Worm (Caenorhabditis elegans) whole organism, L1 larva: Measurements from ENCODE around the gene gpc-1.

Experiments
- C04F5.9 ChIP-seq: sonication (generic microtip); optimal IDR thresholded peaks from 2 replicates; lab custom pipeline; 2016; ENCODE audit warnings: missing genetic modification characterization, missing compliant biosample characterization
- C16A3.4 ChIP-seq: fragments of 150-350 bp; optimal IDR thresholded peaks from 2 replicates; lab custom pipeline; 2014; ENCODE audit warnings: missing biosample characterization, missing genetic modification characterization
- C34B4.2 ChIP-seq: sonication (generic microtip); optimal IDR thresholded peaks from 2 replicates; lab custom pipeline; 2017; ENCODE audit warnings: mild to moderate bottlenecking, missing genetic modification characterization, missing compliant biosample characterization
- F16B12.6 ChIP-seq: fragments of 150-350 bp; optimal IDR thresholded peaks from 2 replicates; lab custom pipeline; 2014; ENCODE audit warnings: missing biosample characterization, missing genetic modification characterization
- aly-2 ChIP-seq: fragments of 150-350 bp; optimal IDR thresholded peaks from 2 replicates; lab custom pipeline; 2014; ENCODE audit warnings: missing biosample characterization, missing genetic modification characterization
- ama-1 ChIP-seq: fragments of 150-350 bp; optimal IDR thresholded peaks from 2 replicates; lab custom pipeline; 2014
- blmp-1 ChIP-seq: fragments of 150-350 bp; optimal IDR thresholded peaks from 2 replicates; lab custom pipeline; 2014; ENCODE audit warnings: missing biosample characterization, missing genetic modification characterization
- ceh-90 ChIP-seq: sonication (generic microtip); optimal IDR thresholded peaks from 2 replicates; lab custom pipeline; 2016; ENCODE audit warnings: missing genetic modification characterization, missing compliant biosample characterization
- dpl-1 ChIP-seq, 3 experiments: fragments of 150-350 bp in 2 of 3; sonication (generic microtip) in 1 of 3; optimal IDR thresholded peaks; 2 replicates each; lab custom pipeline; 2014 to 2017; ENCODE audit warnings: missing biosample characterization in 3 of 3, missing genetic modification characterization in 3 of 3, missing genetic modification reagents in 3 of 3
- dsc-1 ChIP-seq: sonication (generic microtip); optimal IDR thresholded peaks from 2 replicates; lab custom pipeline; 2016; ENCODE audit warnings: mild to moderate bottlenecking, missing genetic modification characterization, missing compliant biosample characterization
- efl-3 ChIP-seq: fragments of 200-800 bp; sonication (Bioruptor generic); optimal IDR thresholded peaks from 2 replicates; lab custom pipeline; 2018; ENCODE audit warnings: mild to moderate bottlenecking, missing genetic modification characterization, missing compliant biosample characterization
- egl-13 ChIP-seq: sonication (generic microtip); optimal IDR thresholded peaks from 2 replicates; lab custom pipeline; 2016; ENCODE audit warnings: missing genotype, missing genetic modification reagents, missing genetic modification characterization, missing compliant biosample characterization
- egl-27 ChIP-seq, 2 experiments: fragments of 150-350 bp in 1 of 2; sonication (generic microtip); optimal IDR thresholded peaks; 3 replicates each; lab custom pipeline; 2017 to 2018; ENCODE audit warnings: missing biosample characterization in 2 of 2, missing genetic modification characterization in 2 of 2, missing genetic modification reagents in 2 of 2
- elt-2 ChIP-seq: sonication (generic microtip); optimal IDR thresholded peaks from 2 replicates; lab custom pipeline; 2016; ENCODE audit warnings: missing genetic modification characterization, mild to moderate bottlenecking, inconsistent platforms, missing compliant biosample characterization, missing genetic modification reagents
- elt-3 ChIP-seq, 6 experiments: fragments of 150-350 bp in 1 of 6; sonication (generic microtip); optimal IDR thresholded peaks; 2 replicates each; lab custom pipeline; 2017 to 2018; ENCODE audit warnings: missing biosample characterization in 6 of 6, missing genetic modification characterization in 6 of 6, inconsistent platforms in 1 of 6
- ets-5 ChIP-seq: fragments of 200-800 bp; sonication (Bioruptor generic); IDR thresholded peaks from 2 replicates; pipeline ENCODE4 v1.3.6; 2022; ENCODE audit warnings: missing genetic modification characterization, missing compliant biosample characterization
- fkh-4 ChIP-seq: sonication (generic microtip); optimal IDR thresholded peaks from 2 replicates; lab custom pipeline; 2016; ENCODE audit warnings: missing compliant biosample characterization, missing genetic modification characterization, borderline replicate concordance
- fos-1 ChIP-seq: fragments of 150-350 bp; optimal IDR thresholded peaks from 2 replicates; lab custom pipeline; 2014; ENCODE audit warnings: missing biosample characterization, missing genetic modification characterization
- grh-1 ChIP-seq: fragments of 200-800 bp; sonication (Bioruptor generic); IDR thresholded peaks from 2 replicates; pipeline ENCODE4 v1.3.6; 2022; ENCODE audit warnings: missing genetic modification reagents, missing genetic modification characterization, missing compliant biosample characterization
- hlh-17 ChIP-seq: fragments of 200-800 bp; sonication (Bioruptor generic); optimal IDR thresholded peaks from 2 replicates; lab custom pipeline; 2018; ENCODE audit warnings: missing genetic modification characterization, mild to moderate bottlenecking, missing compliant biosample characterization, moderate library complexity, borderline replicate concordance
- hpl-2 ChIP-seq: fragments of 150-350 bp; optimal IDR thresholded peaks from 2 replicates; lab custom pipeline; 2014; ENCODE audit warnings: missing biosample characterization, missing genetic modification reagents, missing genetic modification characterization
- isw-1 ChIP-seq: fragments of 200-800 bp; sonication (Bioruptor generic); IDR thresholded peaks from 2 replicates; pipeline ENCODE4 v1.3.6; 2022; ENCODE audit warnings: missing genetic modification characterization, missing compliant biosample characterization
- jun-1 ChIP-seq: fragments of 150-350 bp; optimal IDR thresholded peaks from 2 replicates; lab custom pipeline; 2014; ENCODE audit warnings: missing biosample characterization, missing genetic modification reagents, missing genetic modification characterization
- lin-14 ChIP-seq: fragments of 200-800 bp; sonication (Bioruptor generic); optimal IDR thresholded peaks from 2 replicates; lab custom pipeline; 2018; ENCODE audit warnings: mild to moderate bottlenecking, missing genetic modification characterization, moderate library complexity, missing compliant biosample characterization
- lin-39 ChIP-seq: fragments of 150-350 bp; optimal IDR thresholded peaks from 2 replicates; lab custom pipeline; 2014; ENCODE audit warnings: missing biosample characterization, missing genetic modification reagents, missing genetic modification characterization
- lsy-2 ChIP-seq, 2 experiments: fragments of 150-350 bp; optimal IDR thresholded peaks; 2 replicates each; lab custom pipeline; 2014; ENCODE audit warnings: missing biosample characterization in 2 of 2, missing genetic modification characterization in 2 of 2
- mdl-1 ChIP-seq, 2 experiments: fragments of 150-350 bp; optimal IDR thresholded peaks; 2 replicates each; lab custom pipeline; 2014 to 2017; ENCODE audit warnings: missing biosample characterization in 2 of 2, missing genetic modification characterization in 2 of 2, inconsistent platforms in 1 of 2
- mep-1 ChIP-seq: fragments of 150-350 bp; optimal IDR thresholded peaks from 2 replicates; lab custom pipeline; 2014; ENCODE audit warnings: missing biosample characterization, missing genetic modification characterization
- nhr-47 ChIP-seq: sonication (generic microtip); optimal IDR thresholded peaks from 2 replicates; lab custom pipeline; 2016; ENCODE audit warnings: mild to moderate bottlenecking, missing genetic modification characterization, moderate library complexity, missing compliant biosample characterization
- nhr-71 ChIP-seq: sonication (generic microtip); optimal IDR thresholded peaks from 2 replicates; lab custom pipeline; 2016; ENCODE audit warnings: mild to moderate bottlenecking, missing genetic modification characterization, moderate library complexity, missing compliant biosample characterization
- nhr-76 ChIP-seq: sonication (generic microtip); optimal IDR thresholded peaks from 2 replicates; lab custom pipeline; 2017; ENCODE audit warnings: missing biosample characterization, missing genetic modification characterization
- nhr-77 ChIP-seq: fragments of 150-350 bp; optimal IDR thresholded peaks from 2 replicates; lab custom pipeline; 2014; ENCODE audit warnings: missing biosample characterization, missing genetic modification characterization
- nhr-85 ChIP-seq: sonication (generic microtip); peaks from one replicate; lab custom pipeline; 2016; ENCODE audit warnings: missing genetic modification characterization, inconsistent platforms, missing compliant biosample characterization
- nhr-90 ChIP-seq: sonication (generic microtip); optimal IDR thresholded peaks from 2 replicates; lab custom pipeline; 2016; ENCODE audit warnings: mild to moderate bottlenecking, missing genetic modification characterization, missing compliant biosample characterization; ENCODE audit not compliant: poor library complexity
- pag-3 ChIP-seq: sonication (generic microtip); optimal IDR thresholded peaks from 2 replicates; lab custom pipeline; 2017; ENCODE audit warnings: missing genetic modification characterization, mild to moderate bottlenecking, missing compliant biosample characterization, antibody characterized with exemption, borderline replicate concordance; ENCODE audit not compliant: insufficient read depth
- pax-3 ChIP-seq: fragments of 200-800 bp; sonication (Bioruptor generic); optimal IDR thresholded peaks from 2 replicates; lab custom pipeline; 2018; ENCODE audit warnings: mild to moderate bottlenecking, missing genetic modification characterization, moderate library complexity, missing compliant biosample characterization
- pqm-1 ChIP-seq: sonication (generic microtip); optimal IDR thresholded peaks from 3 replicates; lab custom pipeline; 2017; ENCODE audit warnings: missing biosample characterization, missing genetic modification characterization
- rnt-1 ChIP-seq: sonication (generic microtip); optimal IDR thresholded peaks from 2 replicates; lab custom pipeline; 2016; ENCODE audit warnings: mild to moderate bottlenecking, missing genetic modification characterization, moderate library complexity, missing compliant biosample characterization
- snpc-4 ChIP-seq: fragments of 150-350 bp; optimal IDR thresholded peaks from 2 replicates; lab custom pipeline; 2014; ENCODE audit warnings: missing biosample characterization, missing genetic modification characterization
- snu-23 ChIP-seq: sonication (generic microtip); optimal IDR thresholded peaks from 2 replicates; lab custom pipeline; 2016; ENCODE audit warnings: missing genetic modification characterization, missing compliant biosample characterization
- sox-4 ChIP-seq: sonication (generic microtip); optimal IDR thresholded peaks from 2 replicates; lab custom pipeline; 2016; ENCODE audit warnings: missing genetic modification characterization, missing compliant biosample characterization
- sptf-1 ChIP-seq: fragments of 150-350 bp; optimal IDR thresholded peaks from 2 replicates; lab custom pipeline; 2014; ENCODE audit warnings: missing biosample characterization, missing genetic modification characterization
- swsn-7 ChIP-seq: sonication (generic microtip); optimal IDR thresholded peaks from 2 replicates; lab custom pipeline; 2016; ENCODE audit warnings: missing genetic modification characterization, missing compliant biosample characterization
- tbx-2 ChIP-seq: sonication (generic microtip); optimal IDR thresholded peaks from 2 replicates; lab custom pipeline; 2016; ENCODE audit warnings: missing genetic modification characterization, missing compliant biosample characterization
- unc-130 ChIP-seq: fragments of 150-350 bp; optimal IDR thresholded peaks from 2 replicates; lab custom pipeline; 2017; ENCODE audit warnings: missing biosample characterization, missing genetic modification characterization, inconsistent platforms
- unc-86 ChIP-seq: sonication (generic microtip); optimal IDR thresholded peaks from 2 replicates; lab custom pipeline; 2016; ENCODE audit warnings: missing genetic modification characterization, missing compliant biosample characterization
- unc-98 ChIP-seq: fragments of 200-800 bp; sonication (Bioruptor generic); IDR thresholded peaks from 2 replicates; pipeline ENCODE4 v1.3.6; 2022; ENCODE audit warnings: missing genetic modification characterization, missing compliant biosample characterization
- vab-15 ChIP-seq: sonication (generic microtip); optimal IDR thresholded peaks from 2 replicates; lab custom pipeline; 2017; ENCODE audit warnings: missing genotype, mild to moderate bottlenecking, missing genetic modification characterization, missing compliant biosample characterization
- xbp-1 ChIP-seq: sonication (generic microtip); optimal IDR thresholded peaks from 2 replicates; lab custom pipeline; 2016; ENCODE audit warnings: missing genetic modification characterization, missing compliant biosample characterization
- ztf-11 ChIP-seq, 2 experiments: sonication (generic microtip); optimal IDR thresholded peaks; 2 replicates each; lab custom pipeline; 2016 to 2017; ENCODE audit warnings: missing genetic modification characterization in 2 of 2, missing biosample characterization in 1 of 2, missing compliant biosample characterization in 1 of 2

gpc-1 gene

DNA sequence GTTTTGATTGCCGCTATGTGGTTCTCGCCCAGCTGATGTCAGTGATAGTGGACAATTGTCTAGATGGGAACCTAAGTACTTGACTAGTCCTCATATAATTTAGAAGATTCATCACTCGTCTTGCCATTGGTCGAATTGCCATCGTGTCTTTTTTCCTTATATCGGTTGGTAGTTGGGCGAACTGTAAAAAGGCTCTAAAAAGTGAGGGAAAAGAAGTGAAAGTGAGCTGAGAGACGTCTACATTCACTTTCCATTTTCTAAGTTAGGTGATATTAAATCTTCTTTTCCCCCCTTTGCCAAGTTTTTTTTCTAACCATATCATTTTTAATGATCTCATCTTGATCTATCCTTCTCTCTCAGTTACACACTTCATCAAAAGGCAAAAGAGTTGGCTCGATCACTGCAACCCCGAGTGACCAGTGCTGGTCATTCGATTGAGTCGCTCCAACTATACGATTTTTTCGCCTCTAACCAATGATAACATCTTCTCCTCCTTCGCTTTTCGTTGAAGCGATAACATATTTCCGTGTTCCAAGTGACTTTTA lies 9.9 kb downstream of the gpc-1 start:
- TF ChIP-seq lin-14 (GFP tag; lab: Kevin White, UChicago), result no peak
- TF ChIP-seq unc-86 (tag; lab: Kevin White, UChicago), result no peak
- TF ChIP-seq blmp-1 (tag; lab: Kevin White, UChicago), result peak; percentile 57
- no peak for TF ChIP-seq unc-98
- no peak for TF ChIP-seq sox-4 (tag; lab: Kevin White, UChicago)
- no peak for TF ChIP-seq ama-1
- TF ChIP-seq fos-1 (tag; lab: Kevin White, UChicago), result no peak
- no peak for TF ChIP-seq tbx-2
- TF ChIP-seq ztf-11 (tag; optimal IDR thresholded peaks at IDR 0.05; lab: Kevin White, UChicago), result no peak
- no peak for TF ChIP-seq unc-130
- TF ChIP-seq aly-2 (tag; lab: Kevin White, UChicago), result no peak
- TF ChIP-seq snu-23 (GFP tag; lab: Kevin White, UChicago), result no peak
- TF ChIP-seq nhr-47 (tag; lab: Kevin White, UChicago), result no peak
- no peak for TF ChIP-seq isw-1
- TF ChIP-seq vab-15 (tag; lab: Kevin White, UChicago), result no peak
- no peak for TF ChIP-seq sptf-1 (tag; lab: Kevin White, UChicago)
- TF ChIP-seq dpl-1 (GFP tag; optimal IDR thresholded peaks at IDR 0.05; lab: Kevin White, UChicago), result no peak
- no peak for TF ChIP-seq jun-1 (tag; lab: Kevin White, UChicago)
- peak in 1 of 6 experiments; percentile 28 for TF ChIP-seq elt-3 (tag; optimal IDR thresholded peaks at IDR 0.05; lab: Kevin White, UChicago)
- TF ChIP-seq ets-5, result no peak
- TF ChIP-seq lsy-2 (tag; optimal IDR thresholded peaks at IDR 0.05; lab: Kevin White, UChicago), result no peak
- no peak for TF ChIP-seq efl-3
- no peak for TF ChIP-seq mdl-1 (tag; optimal IDR thresholded peaks at IDR 0.05; lab: Kevin White, UChicago)
- peak; percentile 12 for TF ChIP-seq rnt-1 (tag; lab: Kevin White, UChicago)
- no peak for TF ChIP-seq C34B4.2
- no peak for TF ChIP-seq lin-39 (tag; lab: Kevin White, UChicago)
- peak; percentile 77 for TF ChIP-seq nhr-85 (tag; lab: Kevin White, UChicago)
- no peak for TF ChIP-seq pag-3 (tag; lab: Kevin White, UChicago)
- TF ChIP-seq nhr-90 (tag; lab: Kevin White, UChicago), result no peak
- TF ChIP-seq fkh-4 (tag; lab: Kevin White, UChicago), result no peak

DNA sequence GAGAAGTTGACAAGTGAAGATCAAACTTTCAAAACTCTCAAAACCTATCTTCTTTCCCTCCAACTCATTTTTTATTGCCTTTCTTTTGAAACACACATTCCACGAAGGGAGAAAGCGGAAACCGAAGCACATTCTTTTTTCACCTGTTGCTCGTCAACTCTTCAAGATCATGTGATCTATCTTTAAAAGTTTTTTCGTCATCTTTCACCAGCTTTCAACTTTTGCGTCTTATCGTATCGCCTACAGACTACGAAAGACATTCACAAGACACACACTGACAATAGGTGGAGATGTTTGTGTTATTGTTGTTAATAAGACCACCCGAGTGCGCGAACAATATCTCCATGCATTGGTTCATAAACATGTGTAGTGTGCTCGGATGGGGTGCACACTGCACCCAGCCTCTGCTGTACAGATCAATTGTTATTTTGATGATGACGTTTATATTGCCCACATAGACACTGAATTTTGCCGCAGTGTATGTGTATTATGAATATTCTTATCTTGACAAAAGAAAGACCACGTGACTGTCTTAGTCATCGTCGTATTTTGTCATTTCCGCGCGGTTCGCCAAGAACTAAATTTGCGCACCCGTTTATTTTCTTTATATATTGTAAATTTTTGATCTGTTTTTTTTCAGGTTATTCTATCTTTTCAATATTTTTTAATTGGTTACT lies 11.0 kb downstream of the gpc-1 start:
- TF ChIP-seq isw-1 (no peak), F16B12.6 (tag; lab: Kevin White, UChicago) (no peak), snpc-4 (tag; lab: Kevin White, UChicago) (no peak), dsc-1 (tag; lab: Kevin White, UChicago) (peak; percentile 12), pqm-1 (tag; lab: Kevin White, UChicago) (no peak), xbp-1 (tag; lab: Kevin White, UChicago) (peak; percentile 36), mep-1 (tag; lab: Kevin White, UChicago) (peak; percentile 4), nhr-85 (tag; lab: Kevin White, UChicago) (peak; percentile 59), C16A3.4 (tag; lab: Kevin White, UChicago) (no peak), ama-1 (no peak), pax-3 (tag; lab: Kevin White, UChicago) (no peak), elt-2 (tag; lab: Kevin White, UChicago) (peak; percentile 70), swsn-7 (tag; lab: Kevin White, UChicago) (peak; percentile 32), C04F5.9 (no peak), snu-23 (GFP tag; lab: Kevin White, UChicago) (peak; percentile 47), nhr-47 (tag; lab: Kevin White, UChicago) (peak; percentile 28), hpl-2 (GFP tag; lab: Kevin White, UChicago) (no peak), nhr-71 (tag; lab: Kevin White, UChicago) (peak; percentile 93), fos-1 (tag; lab: Kevin White, UChicago) (no peak), egl-13 (tag; lab: Kevin White, UChicago) (no peak), hlh-17 (GFP tag; lab: Kevin White, UChicago) (no peak), nhr-76 (tag; lab: Kevin White, UChicago) (no peak), efl-3 (no peak), nhr-77 (tag; lab: Kevin White, UChicago) (peak; percentile 15), dpl-1 (GFP tag; optimal IDR thresholded peaks at IDR 0.05; lab: Kevin White, UChicago) (no peak), lin-14 (GFP tag; lab: Kevin White, UChicago) (peak; percentile 80), grh-1 (no peak), ceh-90 (tag; lab: Kevin White, UChicago) (no peak), lsy-2 (tag; optimal IDR thresholded peaks at IDR 0.05; lab: Kevin White, UChicago) (peak; percentile 44 to 49), egl-27 (tag; optimal IDR thresholded peaks at IDR 0.05; lab: Kevin White, UChicago) (no peak)
